Worm (Caenorhabditis elegans) whole organism, L2 larva: ENCODE data around the gene hcp-2.

Source experiments
- F13H6.1 ChIP-seq: sonication (generic microtip); optimal IDR thresholded peaks from 2 replicates; lab custom pipeline; 2016; ENCODE audit warnings: missing genetic modification characterization, missing compliant biosample characterization
- R02D3.7 ChIP-seq: fragments of 150-350 bp; optimal IDR thresholded peaks from 2 replicates; lab custom pipeline; 2014; ENCODE audit warnings: missing biosample characterization, missing genetic modification characterization
- egl-27 ChIP-seq: sonication (generic microtip); optimal IDR thresholded peaks from 3 replicates; lab custom pipeline; 2017; ENCODE audit warnings: missing biosample characterization, missing genetic modification reagents, missing genetic modification characterization
- lin-13 ChIP-seq: fragments of 150-350 bp; optimal IDR thresholded peaks from 2 replicates; lab custom pipeline; 2014; ENCODE audit warnings: missing biosample characterization, missing genetic modification reagents, missing genetic modification characterization
- lin-39 ChIP-seq: fragments of 150-350 bp; optimal IDR thresholded peaks from 2 replicates; lab custom pipeline; 2014; ENCODE audit warnings: missing biosample characterization, missing genetic modification reagents, missing genetic modification characterization
- mbf-1 ChIP-seq: sonication (generic microtip); optimal IDR thresholded peaks from 2 replicates; lab custom pipeline; 2017; ENCODE audit warnings: missing biosample characterization, missing genetic modification characterization
- nhr-12 ChIP-seq: fragments of 150-350 bp; optimal IDR thresholded peaks from 2 replicates; lab custom pipeline; 2014; ENCODE audit warnings: missing biosample characterization, missing genetic modification characterization
- unc-55 ChIP-seq: fragments of 150-350 bp; sonication (generic microtip); optimal IDR thresholded peaks from 3 replicates; lab custom pipeline; 2014; ENCODE audit warnings: missing biosample characterization, missing genetic modification reagents, missing genetic modification characterization
- unc-62 ChIP-seq: fragments of 150-350 bp; optimal IDR thresholded peaks from 2 replicates; lab custom pipeline; 2014; ENCODE audit warnings: missing biosample characterization, missing genetic modification reagents, missing genetic modification characterization
- ztf-11 ChIP-seq: sonication (generic microtip); optimal IDR thresholded peaks from 2 replicates; lab custom pipeline; 2017; ENCODE audit warnings: missing biosample characterization, missing genetic modification characterization

ce11 chrV:9661514-9661913 is 15.9 kb downstream of the hcp-2 start, which contains the start of gene pitr-4:
- TF ChIP-seq ztf-11 (tag; lab: Kevin White, UChicago) (no peak), lin-39 (tag; lab: Kevin White, UChicago) (no peak), egl-27 (tag; lab: Kevin White, UChicago) (no peak), unc-55 (no peak), nhr-12 (tag; lab: Kevin White, UChicago) (no peak), unc-62 (GFP tag; lab: Kevin White, UChicago) (no peak), lin-13 (no peak), R02D3.7 (tag; lab: Kevin White, UChicago) (no peak), mbf-1 (no peak), F13H6.1 (tag; lab: Kevin White, UChicago) (no peak)
